Worm (Caenorhabditis elegans) whole organism, L1 larva: Measurements from ENCODE around the gene ZK643.6.

Experiments used
- C04F5.9 ChIP-seq: sonication (generic microtip); optimal IDR thresholded peaks from 2 replicates; lab custom pipeline; 2016; ENCODE audit warnings: missing genetic modification characterization, missing compliant biosample characterization
- C34B4.2 ChIP-seq: sonication (generic microtip); optimal IDR thresholded peaks from 2 replicates; lab custom pipeline; 2017; ENCODE audit warnings: mild to moderate bottlenecking, missing genetic modification characterization, missing compliant biosample characterization
- F16B12.6 ChIP-seq: fragments of 150-350 bp; optimal IDR thresholded peaks from 2 replicates; lab custom pipeline; 2014; ENCODE audit warnings: missing biosample characterization, missing genetic modification characterization
- aha-1 ChIP-seq: fragments of 150-350 bp; optimal IDR thresholded peaks from 2 replicates; lab custom pipeline; 2014; ENCODE audit warnings: missing biosample characterization, missing genetic modification characterization
- blmp-1 ChIP-seq: fragments of 150-350 bp; optimal IDR thresholded peaks from 2 replicates; lab custom pipeline; 2014; ENCODE audit warnings: missing biosample characterization, missing genetic modification characterization
- ceh-82 ChIP-seq, 3 experiments: fragments of 150-350 bp in 1 of 3; sonication (generic microtip) in 2 of 3; optimal IDR thresholded peaks; 2 replicates each; lab custom pipeline; 2014 to 2017; ENCODE audit warnings: missing biosample characterization in 3 of 3, missing genetic modification characterization in 3 of 3
- ceh-88 ChIP-seq: fragments of 200-800 bp; sonication (Bioruptor generic); IDR thresholded peaks from 2 replicates; pipeline ENCODE4 v1.3.6; 2022; ENCODE audit warnings: missing genetic modification characterization, missing compliant biosample characterization
- dpl-1 ChIP-seq, 3 experiments: fragments of 150-350 bp in 2 of 3; sonication (generic microtip) in 1 of 3; optimal IDR thresholded peaks; 2 replicates each; lab custom pipeline; 2014 to 2017; ENCODE audit warnings: missing biosample characterization in 3 of 3, missing genetic modification characterization in 3 of 3, missing genetic modification reagents in 3 of 3
- dsc-1 ChIP-seq: sonication (generic microtip); optimal IDR thresholded peaks from 2 replicates; lab custom pipeline; 2016; ENCODE audit warnings: mild to moderate bottlenecking, missing genetic modification characterization, missing compliant biosample characterization
- efl-1 ChIP-seq, 4 experiments: fragments of 150-350 bp; optimal IDR thresholded peaks in 3 of 4; peaks in 1 of 4; 1 replicate in 1 of 4; 2 replicates in 3 of 4; lab custom pipeline; 2014; ENCODE audit warnings: missing biosample characterization in 2 of 4, missing genetic modification characterization in 2 of 4, missing genetic modification reagents in 2 of 4
- efl-3 ChIP-seq: fragments of 200-800 bp; sonication (Bioruptor generic); optimal IDR thresholded peaks from 2 replicates; lab custom pipeline; 2018; ENCODE audit warnings: mild to moderate bottlenecking, missing genetic modification characterization, missing compliant biosample characterization
- egl-13 ChIP-seq: sonication (generic microtip); optimal IDR thresholded peaks from 2 replicates; lab custom pipeline; 2016; ENCODE audit warnings: missing genotype, missing genetic modification reagents, missing genetic modification characterization, missing compliant biosample characterization
- egl-27 ChIP-seq, 2 experiments: fragments of 150-350 bp in 1 of 2; sonication (generic microtip); optimal IDR thresholded peaks; 3 replicates each; lab custom pipeline; 2017 to 2018; ENCODE audit warnings: missing biosample characterization in 2 of 2, missing genetic modification characterization in 2 of 2, missing genetic modification reagents in 2 of 2
- elt-2 ChIP-seq: sonication (generic microtip); optimal IDR thresholded peaks from 2 replicates; lab custom pipeline; 2016; ENCODE audit warnings: missing genetic modification characterization, mild to moderate bottlenecking, inconsistent platforms, missing compliant biosample characterization, missing genetic modification reagents
- elt-3 ChIP-seq, 6 experiments: fragments of 150-350 bp in 1 of 6; sonication (generic microtip); optimal IDR thresholded peaks; 2 replicates each; lab custom pipeline; 2017 to 2018; ENCODE audit warnings: missing biosample characterization in 6 of 6, missing genetic modification characterization in 6 of 6, inconsistent platforms in 1 of 6
- ets-5 ChIP-seq: fragments of 200-800 bp; sonication (Bioruptor generic); IDR thresholded peaks from 2 replicates; pipeline ENCODE4 v1.3.6; 2022; ENCODE audit warnings: missing genetic modification characterization, missing compliant biosample characterization
- fkh-8 ChIP-seq: sonication (generic microtip); optimal IDR thresholded peaks from 2 replicates; lab custom pipeline; 2016; ENCODE audit warnings: mild to moderate bottlenecking, missing genetic modification characterization, missing compliant biosample characterization
- hlh-4 ChIP-seq: sonication (generic microtip); optimal IDR thresholded peaks from 2 replicates; lab custom pipeline; 2016; ENCODE audit warnings: mild to moderate bottlenecking, missing genetic modification characterization, missing compliant biosample characterization
- hpl-2 ChIP-seq: fragments of 150-350 bp; optimal IDR thresholded peaks from 2 replicates; lab custom pipeline; 2014; ENCODE audit warnings: missing biosample characterization, missing genetic modification reagents, missing genetic modification characterization
- isw-1 ChIP-seq: fragments of 200-800 bp; sonication (Bioruptor generic); IDR thresholded peaks from 2 replicates; pipeline ENCODE4 v1.3.6; 2022; ENCODE audit warnings: missing genetic modification characterization, missing compliant biosample characterization
- jun-1 ChIP-seq: fragments of 150-350 bp; optimal IDR thresholded peaks from 2 replicates; lab custom pipeline; 2014; ENCODE audit warnings: missing biosample characterization, missing genetic modification reagents, missing genetic modification characterization
- lin-13 ChIP-seq: fragments of 150-350 bp; optimal IDR thresholded peaks from 2 replicates; lab custom pipeline; 2014; ENCODE audit warnings: missing biosample characterization, missing genetic modification reagents, missing genetic modification characterization
- lin-14 ChIP-seq: fragments of 200-800 bp; sonication (Bioruptor generic); optimal IDR thresholded peaks from 2 replicates; lab custom pipeline; 2018; ENCODE audit warnings: mild to moderate bottlenecking, missing genetic modification characterization, moderate library complexity, missing compliant biosample characterization
- lin-35 ChIP-seq, 2 experiments: fragments of 150-350 bp; optimal IDR thresholded peaks; 2 replicates each; lab custom pipeline; 2014; ENCODE audit warnings: missing biosample characterization in 2 of 2, missing genetic modification characterization in 2 of 2, missing genetic modification reagents in 2 of 2
- lir-3 ChIP-seq: sonication (generic microtip); optimal IDR thresholded peaks from 2 replicates; lab custom pipeline; 2016; ENCODE audit warnings: mild to moderate bottlenecking, missing genetic modification characterization, moderate library complexity, missing compliant biosample characterization; ENCODE audit not compliant: poor library complexity
- lsy-2 ChIP-seq, 2 experiments: fragments of 150-350 bp; optimal IDR thresholded peaks; 2 replicates each; lab custom pipeline; 2014; ENCODE audit warnings: missing biosample characterization in 2 of 2, missing genetic modification characterization in 2 of 2
- mab-9 ChIP-seq: fragments of 200-800 bp; sonication (Bioruptor generic); IDR thresholded peaks from 2 replicates; pipeline ENCODE4 v1.3.6; 2022; ENCODE audit warnings: missing genetic modification reagents, missing genetic modification characterization, missing compliant biosample characterization
- mdl-1 ChIP-seq, 2 experiments: fragments of 150-350 bp; optimal IDR thresholded peaks; 2 replicates each; lab custom pipeline; 2014 to 2017; ENCODE audit warnings: missing biosample characterization in 2 of 2, missing genetic modification characterization in 2 of 2, inconsistent platforms in 1 of 2
- mep-1 ChIP-seq: fragments of 150-350 bp; optimal IDR thresholded peaks from 2 replicates; lab custom pipeline; 2014; ENCODE audit warnings: missing biosample characterization, missing genetic modification characterization
- nhr-11 ChIP-seq: fragments of 150-350 bp; optimal IDR thresholded peaks from 2 replicates; lab custom pipeline; 2014; ENCODE audit warnings: missing biosample characterization, missing genetic modification characterization
- nhr-12 ChIP-seq: sonication (generic microtip); optimal IDR thresholded peaks from 2 replicates; lab custom pipeline; 2017; ENCODE audit warnings: missing biosample characterization, missing genetic modification characterization
- nhr-19 ChIP-seq: fragments of 200-800 bp; sonication (Bioruptor generic); conservative IDR thresholded peaks from 2 replicates; pipeline ENCODE4 v1.3.6; 2022; ENCODE audit warnings: missing genetic modification characterization, missing compliant biosample characterization
- nhr-20 ChIP-seq: sonication (generic microtip); optimal IDR thresholded peaks from 2 replicates; lab custom pipeline; 2016; ENCODE audit warnings: mild to moderate bottlenecking, missing genetic modification characterization, missing compliant biosample characterization
- nhr-237 ChIP-seq: fragments of 150-350 bp; optimal IDR thresholded peaks from 2 replicates; lab custom pipeline; 2014; ENCODE audit warnings: missing biosample characterization, missing genetic modification characterization
- nhr-28 ChIP-seq: fragments of 150-350 bp; optimal IDR thresholded peaks from 2 replicates; lab custom pipeline; 2014; ENCODE audit warnings: missing biosample characterization, missing genetic modification characterization
- nhr-47 ChIP-seq: sonication (generic microtip); optimal IDR thresholded peaks from 2 replicates; lab custom pipeline; 2016; ENCODE audit warnings: mild to moderate bottlenecking, missing genetic modification characterization, moderate library complexity, missing compliant biosample characterization
- nhr-71 ChIP-seq: sonication (generic microtip); optimal IDR thresholded peaks from 2 replicates; lab custom pipeline; 2016; ENCODE audit warnings: mild to moderate bottlenecking, missing genetic modification characterization, moderate library complexity, missing compliant biosample characterization
- nhr-77 ChIP-seq: fragments of 150-350 bp; optimal IDR thresholded peaks from 2 replicates; lab custom pipeline; 2014; ENCODE audit warnings: missing biosample characterization, missing genetic modification characterization
- nhr-84 ChIP-seq: sonication (generic microtip); optimal IDR thresholded peaks from 2 replicates; lab custom pipeline; 2017; ENCODE audit warnings: missing biosample characterization, missing genetic modification characterization
- nhr-85 ChIP-seq: sonication (generic microtip); peaks from one replicate; lab custom pipeline; 2016; ENCODE audit warnings: missing genetic modification characterization, inconsistent platforms, missing compliant biosample characterization
- nhr-90 ChIP-seq: sonication (generic microtip); optimal IDR thresholded peaks from 2 replicates; lab custom pipeline; 2016; ENCODE audit warnings: mild to moderate bottlenecking, missing genetic modification characterization, missing compliant biosample characterization; ENCODE audit not compliant: poor library complexity
- snu-23 ChIP-seq: sonication (generic microtip); optimal IDR thresholded peaks from 2 replicates; lab custom pipeline; 2016; ENCODE audit warnings: missing genetic modification characterization, missing compliant biosample characterization
- sptf-1 ChIP-seq: fragments of 150-350 bp; optimal IDR thresholded peaks from 2 replicates; lab custom pipeline; 2014; ENCODE audit warnings: missing biosample characterization, missing genetic modification characterization
- tbx-2 ChIP-seq: sonication (generic microtip); optimal IDR thresholded peaks from 2 replicates; lab custom pipeline; 2016; ENCODE audit warnings: missing genetic modification characterization, missing compliant biosample characterization
- unc-86 ChIP-seq: sonication (generic microtip); optimal IDR thresholded peaks from 2 replicates; lab custom pipeline; 2016; ENCODE audit warnings: missing genetic modification characterization, missing compliant biosample characterization
- unc-98 ChIP-seq: fragments of 200-800 bp; sonication (Bioruptor generic); IDR thresholded peaks from 2 replicates; pipeline ENCODE4 v1.3.6; 2022; ENCODE audit warnings: missing genetic modification characterization, missing compliant biosample characterization
- xbp-1 ChIP-seq: sonication (generic microtip); optimal IDR thresholded peaks from 2 replicates; lab custom pipeline; 2016; ENCODE audit warnings: missing genetic modification characterization, missing compliant biosample characterization
- zip-4 ChIP-seq: fragments of 200-800 bp; sonication (Bioruptor generic); optimal IDR thresholded peaks from 2 replicates; lab custom pipeline; 2018; ENCODE audit warnings: mild to moderate bottlenecking, missing genetic modification characterization, moderate library complexity, missing compliant biosample characterization
- ztf-11 ChIP-seq, 2 experiments: sonication (generic microtip); optimal IDR thresholded peaks; 2 replicates each; lab custom pipeline; 2016 to 2017; ENCODE audit warnings: missing genetic modification characterization in 2 of 2, missing biosample characterization in 1 of 2, missing compliant biosample characterization in 1 of 2

ZK643.6 gene

DNA sequence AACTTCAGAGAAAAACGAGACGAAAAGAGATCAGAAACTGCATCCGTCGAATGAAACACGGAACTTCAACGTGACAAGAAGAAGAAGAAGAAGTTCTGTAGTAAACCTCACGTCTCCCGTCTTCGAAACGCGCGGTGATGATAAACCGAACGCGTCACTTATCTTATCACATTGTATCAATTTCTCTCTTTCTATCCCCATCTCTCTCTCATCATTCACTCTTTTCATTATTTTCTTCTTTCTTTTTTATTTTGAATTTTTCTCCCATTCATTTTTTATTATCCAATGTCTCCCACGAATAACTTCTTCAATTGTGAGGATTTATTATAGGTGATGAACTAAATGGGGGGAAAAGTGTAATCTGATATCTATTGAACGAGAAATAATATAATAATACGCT, 26.3 kb upstream of the ZK643.6 start (continued):
- TF ChIP-seq ztf-11 (tag; optimal IDR thresholded peaks at IDR 0.05; lab: Kevin White, UChicago), result no peak
- TF ChIP-seq nhr-47 (tag; lab: Kevin White, UChicago), result no peak
- TF ChIP-seq lin-13 (GFP tag; lab: Kevin White, UChicago), result no peak
- TF ChIP-seq C34B4.2 (tag; lab: Kevin White, UChicago), result no peak
- no peak for TF ChIP-seq F16B12.6
- no peak for TF ChIP-seq nhr-11 (tag; lab: Kevin White, UChicago)
- TF ChIP-seq mdl-1 (tag; optimal IDR thresholded peaks at IDR 0.05; lab: Kevin White, UChicago), result peak in 1 of 2 experiments; percentile 55
- TF ChIP-seq ceh-82 (tag; optimal IDR thresholded peaks at IDR 0.05; lab: Kevin White, UChicago), result no peak

DNA sequence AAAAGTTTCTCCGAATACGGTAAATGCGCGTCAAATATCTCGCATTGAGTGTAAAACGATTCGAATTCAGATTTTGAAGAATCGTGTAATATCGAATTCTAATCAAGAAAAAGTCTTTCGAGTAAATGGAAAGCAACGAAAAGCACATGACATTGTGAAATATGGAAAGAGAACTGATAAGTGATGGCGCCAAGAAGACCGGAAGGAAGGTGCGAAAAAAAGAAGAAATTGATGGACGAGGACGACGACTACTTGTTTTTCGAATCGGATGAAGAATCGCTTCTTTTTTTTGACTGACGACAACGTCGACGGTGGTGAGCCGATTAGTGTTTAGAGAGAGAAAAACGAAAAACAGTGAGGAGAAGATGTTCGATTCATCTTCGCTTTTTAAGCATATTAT, 25.4 kb upstream of the ZK643.6 start:
- no peak for TF ChIP-seq unc-98 (GFP tag; lab: Robert Waterston, UW)
- TF ChIP-seq snu-23, result peak; percentile 13
- TF ChIP-seq dsc-1 (tag; lab: Kevin White, UChicago), result peak; percentile 4
- no peak for TF ChIP-seq mab-9 (GFP tag; lab: Robert Waterston, UW)
- peak in 1 of 2 experiments; percentile 44 for TF ChIP-seq mdl-1 (tag; optimal IDR thresholded peaks at IDR 0.05; lab: Kevin White, UChicago)
- TF ChIP-seq unc-86 (tag; lab: Kevin White, UChicago), result no peak
- TF ChIP-seq zip-4 (GFP tag; lab: Kevin White, UChicago), result no peak
- TF ChIP-seq isw-1 (GFP tag; lab: Robert Waterston, UW), result no peak
- TF ChIP-seq mep-1 (tag; lab: Kevin White, UChicago), result no peak
- peak in 1 of 2 experiments; percentile 54 for TF ChIP-seq lin-35 (GFP tag; optimal IDR thresholded peaks at IDR 0.05; lab: Kevin White, UChicago)
- peak; percentile 8 for TF ChIP-seq nhr-20 (tag; lab: Kevin White, UChicago)
- no peak for TF ChIP-seq egl-13
- no peak for TF ChIP-seq sptf-1 (tag; lab: Kevin White, UChicago)
- TF ChIP-seq elt-2, result peak; percentile 41
- TF ChIP-seq nhr-11 (tag; lab: Kevin White, UChicago), result no peak
- no peak for TF ChIP-seq lin-13 (GFP tag; lab: Kevin White, UChicago)
- no peak for TF ChIP-seq lir-3 (tag; lab: Kevin White, UChicago)
- no peak for TF ChIP-seq C04F5.9 (tag; lab: Kevin White, UChicago)
- peak in 1 of 6 experiments; percentile 62 for TF ChIP-seq elt-3 (tag; optimal IDR thresholded peaks at IDR 0.05; lab: Kevin White, UChicago)
- TF ChIP-seq hpl-2 (GFP tag; lab: Kevin White, UChicago), result no peak
- TF ChIP-seq ceh-88 (GFP tag; lab: Robert Waterston, UW), result no peak
- TF ChIP-seq nhr-77 (tag; lab: Kevin White, UChicago), result no peak
- no peak for TF ChIP-seq egl-27 (tag; optimal IDR thresholded peaks at IDR 0.05; lab: Kevin White, UChicago)
- TF ChIP-seq fkh-8 (tag; lab: Kevin White, UChicago), result peak; percentile 16
- no peak for TF ChIP-seq nhr-28 (tag; lab: Kevin White, UChicago)
- TF ChIP-seq ets-5 (GFP tag; lab: Robert Waterston, UW), result no peak
- TF ChIP-seq nhr-12 (tag; lab: Kevin White, UChicago), result no peak
- no peak for TF ChIP-seq xbp-1 (tag; lab: Kevin White, UChicago)
- TF ChIP-seq dpl-1 (GFP tag; optimal IDR thresholded peaks at IDR 0.05; lab: Kevin White, UChicago), result no peak
- TF ChIP-seq hlh-4, result no peak
- peak; percentile 10 for TF ChIP-seq nhr-71 (tag; lab: Kevin White, UChicago)
- no peak for TF ChIP-seq C34B4.2 (tag; lab: Kevin White, UChicago)
- TF ChIP-seq nhr-90 (tag; lab: Kevin White, UChicago), result peak; percentile 31
- TF ChIP-seq tbx-2 (tag; lab: Kevin White, UChicago), result peak; percentile 42
- peak; percentile 49 for TF ChIP-seq nhr-85 (tag; lab: Kevin White, UChicago)
- no peak for TF ChIP-seq jun-1 (tag; lab: Kevin White, UChicago)
- TF ChIP-seq efl-3 (GFP tag; lab: Kevin White, UChicago), result no peak
- no peak for TF ChIP-seq nhr-237
- TF ChIP-seq aha-1 (tag; lab: Kevin White, UChicago), result no peak
- TF ChIP-seq efl-1 (optimal IDR thresholded peaks at IDR 0.05; lab: Kevin White, UChicago), result no peak
- TF ChIP-seq efl-1 (GFP tag; optimal IDR thresholded peaks at IDR 0.05 in 1 of 2; lab: Kevin White, UChicago), result peak in 1 of 2 experiments; percentile 76
- no peak for TF ChIP-seq nhr-84 (tag; lab: Kevin White, UChicago)
- TF ChIP-seq nhr-19 (GFP tag; lab: Robert Waterston, UW), result no peak
- TF ChIP-seq blmp-1 (tag; lab: Kevin White, UChicago), result peak; percentile 92
- peak; percentile 61 for TF ChIP-seq lin-14 (GFP tag; lab: Kevin White, UChicago)
- TF ChIP-seq lsy-2 (tag; optimal IDR thresholded peaks at IDR 0.05; lab: Kevin White, UChicago), result no peak
